Worm (Caenorhabditis elegans) whole organism, L2 larva: ENCODE results near the gene Y43F8B.19.

Experiments used
- C34F6.9 ChIP-seq: fragments of 150-350 bp; optimal IDR thresholded peaks from 2 replicates; lab custom pipeline; 2014; ENCODE audit warnings: missing biosample characterization, missing genetic modification characterization
- F13H6.1 ChIP-seq: sonication (generic microtip); optimal IDR thresholded peaks from 2 replicates; lab custom pipeline; 2016; ENCODE audit warnings: missing genetic modification characterization, missing compliant biosample characterization
- R02D3.7 ChIP-seq: fragments of 150-350 bp; optimal IDR thresholded peaks from 2 replicates; lab custom pipeline; 2014; ENCODE audit warnings: missing biosample characterization, missing genetic modification characterization
- Y55F3AM.14 ChIP-seq: fragments of 200-800 bp; sonication (Bioruptor generic); optimal IDR thresholded peaks from 2 replicates; lab custom pipeline; 2018; ENCODE audit warnings: mild to moderate bottlenecking, missing genetic modification characterization, missing compliant biosample characterization
- alr-1 ChIP-seq: fragments of 150-350 bp; optimal IDR thresholded peaks from 2 replicates; lab custom pipeline; 2014; ENCODE audit warnings: missing biosample characterization, missing genetic modification characterization
- aly-2 ChIP-seq: fragments of 150-350 bp; optimal IDR thresholded peaks from 2 replicates; lab custom pipeline; 2014; ENCODE audit warnings: missing biosample characterization, missing genetic modification characterization
- ama-1 ChIP-seq: fragments of 150-350 bp; optimal IDR thresholded peaks from 2 replicates; lab custom pipeline; 2018; ENCODE audit warnings: inconsistent platforms
- blmp-1 ChIP-seq: sonication (generic microtip); optimal IDR thresholded peaks from 2 replicates; lab custom pipeline; 2017; ENCODE audit warnings: missing genetic modification characterization, mild to moderate bottlenecking, missing compliant biosample characterization, antibody characterized with exemption, moderate library complexity; ENCODE audit not compliant: insufficient read depth
- ceh-16 ChIP-seq: fragments of 150-350 bp; optimal IDR thresholded peaks from 2 replicates; lab custom pipeline; 2014; ENCODE audit warnings: missing biosample characterization, missing genetic modification characterization
- ceh-82 ChIP-seq: fragments of 150-350 bp; optimal IDR thresholded peaks from 2 replicates; lab custom pipeline; 2014; ENCODE audit warnings: missing biosample characterization, missing genetic modification characterization
- dmd-4 ChIP-seq: sonication (generic microtip); optimal IDR thresholded peaks from 2 replicates; lab custom pipeline; 2017; ENCODE audit warnings: missing biosample characterization, missing genetic modification characterization
- egl-27 ChIP-seq: sonication (generic microtip); optimal IDR thresholded peaks from 3 replicates; lab custom pipeline; 2017; ENCODE audit warnings: missing biosample characterization, missing genetic modification reagents, missing genetic modification characterization
- elt-1 ChIP-seq: fragments of 150-350 bp; optimal IDR thresholded peaks from 2 replicates; lab custom pipeline; 2014; ENCODE audit warnings: missing biosample characterization, missing genetic modification characterization
- elt-3 ChIP-seq: sonication (generic microtip); optimal IDR thresholded peaks from 2 replicates; lab custom pipeline; 2017; ENCODE audit warnings: missing biosample characterization, missing genetic modification characterization
- gmeb-1 ChIP-seq: fragments of 150-350 bp; optimal IDR thresholded peaks from 2 replicates; lab custom pipeline; 2014; ENCODE audit warnings: missing biosample characterization, missing genetic modification characterization
- lin-11 ChIP-seq: fragments of 150-350 bp; sonication (generic microtip); optimal IDR thresholded peaks from 2 replicates; lab custom pipeline; 2014; ENCODE audit warnings: missing biosample characterization, missing genetic modification characterization, inconsistent platforms, mixed read lengths
- lin-13 ChIP-seq: fragments of 150-350 bp; optimal IDR thresholded peaks from 2 replicates; lab custom pipeline; 2014; ENCODE audit warnings: missing biosample characterization, missing genetic modification reagents, missing genetic modification characterization
- lin-39 ChIP-seq: fragments of 150-350 bp; optimal IDR thresholded peaks from 2 replicates; lab custom pipeline; 2014; ENCODE audit warnings: missing biosample characterization, missing genetic modification reagents, missing genetic modification characterization
- lsy-2 ChIP-seq, 2 experiments: fragments of 150-350 bp in 1 of 2; sonication (generic microtip) in 1 of 2; optimal IDR thresholded peaks; 2 replicates each; lab custom pipeline; 2014 to 2017; ENCODE audit warnings: missing biosample characterization in 2 of 2, missing genetic modification characterization in 2 of 2
- mab-5 ChIP-seq: fragments of 150-350 bp; optimal IDR thresholded peaks from 2 replicates; lab custom pipeline; 2014; ENCODE audit warnings: missing biosample characterization, missing genetic modification characterization
- mbf-1 ChIP-seq: sonication (generic microtip); optimal IDR thresholded peaks from 2 replicates; lab custom pipeline; 2017; ENCODE audit warnings: missing biosample characterization, missing genetic modification characterization
- nhr-10 ChIP-seq: sonication (generic microtip); optimal IDR thresholded peaks from 2 replicates; lab custom pipeline; 2017; ENCODE audit warnings: missing biosample characterization, missing genetic modification characterization
- nhr-11 ChIP-seq: fragments of 150-350 bp; optimal IDR thresholded peaks from 2 replicates; lab custom pipeline; 2014; ENCODE audit warnings: missing biosample characterization, missing genetic modification characterization
- nhr-12 ChIP-seq: fragments of 150-350 bp; optimal IDR thresholded peaks from 2 replicates; lab custom pipeline; 2014; ENCODE audit warnings: missing biosample characterization, missing genetic modification characterization
- nhr-23 ChIP-seq: fragments of 150-350 bp; optimal IDR thresholded peaks from 2 replicates; lab custom pipeline; 2014; ENCODE audit warnings: missing biosample characterization, missing genetic modification reagents, missing genetic modification characterization
- nhr-25 ChIP-seq: fragments of 150-350 bp; sonication (generic microtip); optimal IDR thresholded peaks from 3 replicates; lab custom pipeline; 2014; ENCODE audit warnings: missing biosample characterization, missing genetic modification characterization
- nhr-6 ChIP-seq: fragments of 150-350 bp; optimal IDR thresholded peaks from 2 replicates; lab custom pipeline; 2014; ENCODE audit warnings: missing biosample characterization, missing genetic modification characterization
- nhr-77 ChIP-seq: fragments of 150-350 bp; optimal IDR thresholded peaks from 2 replicates; lab custom pipeline; 2014; ENCODE audit warnings: missing biosample characterization, missing genetic modification characterization
- peb-1 ChIP-seq: fragments of 150-350 bp; optimal IDR thresholded peaks from 2 replicates; lab custom pipeline; 2014; ENCODE audit warnings: missing biosample characterization, missing genetic modification characterization
- sem-4 ChIP-seq: fragments of 150-350 bp; optimal IDR thresholded peaks from 2 replicates; lab custom pipeline; 2014; ENCODE audit warnings: missing biosample characterization, missing genetic modification reagents, missing genetic modification characterization
- sma-3 ChIP-seq: sonication (generic microtip); optimal IDR thresholded peaks from 2 replicates; lab custom pipeline; 2016; ENCODE audit warnings: missing genetic modification reagents, missing genetic modification characterization, missing compliant biosample characterization
- sma-9 ChIP-seq, 2 experiments: fragments of 150-350 bp in 1 of 2; sonication (generic microtip) in 1 of 2; optimal IDR thresholded peaks; 2 replicates each; lab custom pipeline; 2014 to 2016; ENCODE audit warnings: missing genetic modification characterization in 2 of 2, mild to moderate bottlenecking in 1 of 2, missing biosample characterization in 1 of 2, missing compliant biosample characterization in 1 of 2, missing genetic modification reagents in 1 of 2, moderate library complexity in 1 of 2
- unc-39 ChIP-seq: fragments of 150-350 bp; optimal IDR thresholded peaks from 2 replicates; lab custom pipeline; 2014; ENCODE audit warnings: missing biosample characterization, missing genetic modification characterization
- unc-62 ChIP-seq: fragments of 150-350 bp; optimal IDR thresholded peaks from 2 replicates; lab custom pipeline; 2014; ENCODE audit warnings: missing biosample characterization, missing genetic modification reagents, missing genetic modification characterization
- zag-1 ChIP-seq: fragments of 150-350 bp; optimal IDR thresholded peaks from 2 replicates; lab custom pipeline; 2014; ENCODE audit warnings: missing biosample characterization, missing genetic modification characterization
- ztf-1 ChIP-seq: fragments of 200-800 bp; sonication (Bioruptor generic); conservative IDR thresholded peaks from 2 replicates; pipeline ENCODE4 v1.3.6; 2022; ENCODE audit warnings: missing genetic modification characterization, missing compliant biosample characterization
- ztf-11 ChIP-seq: sonication (generic microtip); optimal IDR thresholded peaks from 2 replicates; lab custom pipeline; 2017; ENCODE audit warnings: missing biosample characterization, missing genetic modification characterization
- ztf-4 ChIP-seq: fragments of 150-350 bp; optimal IDR thresholded peaks from 2 replicates; lab custom pipeline; 2014; ENCODE audit warnings: missing biosample characterization, missing genetic modification characterization

Gene Y43F8B.19

ce11 chrV:19546673-19547072 is 34.6 kb upstream of the Y43F8B.19 start:
- TF ChIP-seq lsy-2 (tag; optimal IDR thresholded peaks at IDR 0.05; lab: Kevin White, UChicago): no peak
- no peak for TF ChIP-seq nhr-23
- TF ChIP-seq nhr-25 (tag; lab: Kevin White, UChicago): no peak
- TF ChIP-seq sem-4: no peak
- TF ChIP-seq lin-39: no peak
- TF ChIP-seq nhr-11: no peak
- TF ChIP-seq elt-1 (tag; lab: Kevin White, UChicago): no peak
- no peak for TF ChIP-seq elt-3 (tag; lab: Kevin White, UChicago)
- no peak for TF ChIP-seq ama-1 (lab: Kevin White, UChicago)
- TF ChIP-seq dmd-4: no peak
- no peak for TF ChIP-seq alr-1 (tag; lab: Kevin White, UChicago)
- no peak for TF ChIP-seq egl-27
- no peak for TF ChIP-seq unc-39 (tag; lab: Kevin White, UChicago)
- no peak for TF ChIP-seq mbf-1 (tag; lab: Kevin White, UChicago)
- TF ChIP-seq blmp-1 (tag; lab: Kevin White, UChicago): no peak
- no peak for TF ChIP-seq R02D3.7 (tag; lab: Kevin White, UChicago)
- TF ChIP-seq lin-11 (tag; lab: Kevin White, UChicago): no peak
- TF ChIP-seq ceh-82 (tag; lab: Kevin White, UChicago): no peak
- TF ChIP-seq ztf-11 (tag; lab: Kevin White, UChicago): no peak

DNA sequence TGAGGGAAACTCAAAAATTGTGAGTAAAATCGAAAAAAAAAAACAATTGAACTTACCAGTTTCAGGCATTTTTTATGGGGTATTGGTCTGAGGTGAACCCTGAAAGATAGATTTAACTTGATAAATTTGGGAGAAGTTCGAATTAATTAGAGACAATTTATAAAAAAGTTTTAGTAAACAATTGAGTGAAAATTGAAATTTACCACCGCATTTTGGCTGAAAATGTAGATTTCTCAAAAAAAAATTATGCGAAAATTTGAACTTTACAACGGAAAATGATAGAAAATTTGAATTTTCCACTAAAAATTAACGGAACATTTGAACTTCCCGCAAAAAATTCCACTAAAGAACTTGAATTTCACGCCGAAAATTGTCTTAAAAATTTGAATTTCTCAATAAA is 34.0 kb upstream of the Y43F8B.19 start, which contains the start of gene Y43F8B.1:
Y43F8B.1 (minus strand) TSS at position 101 of the 400 bp plus-strand sequence.
- TF ChIP-seq ceh-82 (tag; lab: Kevin White, UChicago) (no peak), ama-1 (lab: Kevin White, UChicago) (no peak), C34F6.9 (tag; lab: Kevin White, UChicago) (no peak), aly-2 (tag; lab: Kevin White, UChicago) (no peak), mab-5 (tag; lab: Kevin White, UChicago) (no peak), nhr-77 (tag; lab: Kevin White, UChicago) (no peak), unc-39 (tag; lab: Kevin White, UChicago) (no peak), nhr-23 (no peak), peb-1 (no peak), lin-13 (GFP tag; lab: Kevin White, UChicago) (no peak), gmeb-1 (tag; lab: Kevin White, UChicago) (no peak), nhr-6 (tag; lab: Kevin White, UChicago) (no peak)

DNA sequence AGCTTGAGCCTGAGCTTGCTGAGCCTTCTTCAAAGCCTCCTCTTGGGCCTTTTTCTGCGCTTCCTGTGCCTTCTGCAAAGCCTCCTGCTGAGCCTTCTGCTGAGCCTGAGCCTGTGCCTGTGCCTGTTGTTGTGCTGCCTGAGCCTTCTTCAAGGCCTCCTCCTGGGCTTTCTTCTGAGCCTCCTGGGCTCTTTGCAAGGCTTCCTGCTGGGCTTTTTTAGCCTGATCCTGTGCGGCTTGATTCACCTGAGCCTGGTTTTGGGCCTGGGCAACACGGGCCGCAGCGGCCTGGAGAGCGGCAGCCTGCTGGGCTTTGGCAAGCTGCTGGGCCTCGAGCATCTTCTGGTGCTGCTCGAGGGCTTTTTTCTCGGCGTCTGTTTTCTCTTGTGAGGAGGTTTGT is 32.9 kb upstream of the Y43F8B.19 start:
- TF ChIP-seq lin-13 (GFP tag; lab: Kevin White, UChicago): no peak
- no peak for TF ChIP-seq ceh-82 (tag; lab: Kevin White, UChicago)
- TF ChIP-seq nhr-12 (tag; lab: Kevin White, UChicago): no peak
- no peak for TF ChIP-seq sem-4
- TF ChIP-seq nhr-25 (tag; lab: Kevin White, UChicago): no peak
- TF ChIP-seq F13H6.1 (tag; lab: Kevin White, UChicago): no peak
- no peak for TF ChIP-seq egl-27
- no peak for TF ChIP-seq mbf-1 (tag; lab: Kevin White, UChicago)
- TF ChIP-seq gmeb-1 (tag; lab: Kevin White, UChicago): no peak
- TF ChIP-seq ztf-4 (tag; lab: Kevin White, UChicago): no peak
- no peak for TF ChIP-seq sma-9 (GFP tag; optimal IDR thresholded peaks at IDR 0.05; lab: Kevin White, UChicago)
- no peak for TF ChIP-seq sma-9 (tag; optimal IDR thresholded peaks at IDR 0.05; lab: Kevin White, UChicago)
- TF ChIP-seq, all 48 proteins: peak for 0

ce11 chrV:19543509-19543908 is 31.4 kb upstream of the Y43F8B.19 start:
- TF ChIP-seq lin-39: no peak
- TF ChIP-seq unc-39 (tag; lab: Kevin White, UChicago): no peak
- TF ChIP-seq elt-1 (tag; lab: Kevin White, UChicago): no peak
- no peak for TF ChIP-seq unc-62 (GFP tag; lab: Kevin White, UChicago)

- no peak for TF ChIP-seq elt-3 (tag; lab: Kevin White, UChicago)
- no peak for TF ChIP-seq zag-1 (tag; lab: Kevin White, UChicago)
- TF ChIP-seq nhr-10: no peak
- TF ChIP-seq unc-39 (tag; lab: Kevin White, UChicago): no peak
- TF ChIP-seq mab-5 (tag; lab: Kevin White, UChicago): no peak
- no peak for TF ChIP-seq sma-3
- no peak for TF ChIP-seq Y55F3AM.14 (GFP tag; lab: Kevin White, UChicago)
- no peak for TF ChIP-seq ztf-1
- no peak for TF ChIP-seq ceh-16
Observed at ce11 chrV:19540916-19541315, 28.8 kb upstream of the Y43F8B.19 start.
